Worm (Caenorhabditis elegans): ENCODE measurements around the gene lin-33.

- TF ChIP-seq ztf-11 (tag; optimal IDR thresholded peaks at IDR 0.05) (no peak), mab-5 (tag; optimal IDR thresholded peaks at IDR 0.05) (no peak), unc-39 (tag; optimal IDR thresholded peaks at IDR 0.05) (no peak), snpc-4 (tag; optimal IDR thresholded peaks at IDR 0.05) (no peak), nhr-12 (tag; optimal IDR thresholded peaks at IDR 0.05) (no peak), nhr-237 (tag; optimal IDR thresholded peaks at IDR 0.05) (no peak), nhr-28 (tag; optimal IDR thresholded peaks at IDR 0.05) (no peak), sem-2 (GFP tag; optimal IDR thresholded peaks at IDR 0.05) (no peak), ceh-39 (tag; optimal IDR thresholded peaks at IDR 0.05) (no peak), elt-1 (tag; optimal IDR thresholded peaks at IDR 0.05; ENCODE audit: borderline replicate concordance, insufficient read depth) (no peak), lin-32 (GFP tag; optimal IDR thresholded peaks at IDR 0.05) (no peak), blmp-1 (tag; optimal IDR thresholded peaks at IDR 0.05) (no peak)
Measured at ce11 chrIV:5917026-5917425, 13.4 kb upstream of the lin-33 start, which contains the start of gene dhhc-13.

Measured in whole organism, mixed stage, embryonic.